Fruit fly (Drosophila melanogaster): ENCODE measurements around the gene COX7A.

The COX7A gene

dm6 chr3R:8349449-8350115, 8.7 kb upstream of the COX7A start, which contains the start of gene Atg13 (continued):
- TF ChIP-seq NK7.1 (GFP tag; optimal IDR thresholded peaks at IDR 0.05) (no peak), dimm (GFP tag; IDR thresholded peaks at IDR 0.05) (no peak), MESR4 (GFP tag; optimal IDR thresholded peaks at IDR 0.05) (peak; percentile 80), Max (GFP tag; optimal IDR thresholded peaks at IDR 0.05) (no peak), CG1832 (GFP tag; optimal IDR thresholded peaks at IDR 0.05) (no peak), CG10959 (GFP tag; IDR thresholded peaks at IDR 0.05) (no peak), sd (tag; optimal IDR thresholded peaks at IDR 0.05) (no peak), Mad (GFP tag; optimal IDR thresholded peaks at IDR 0.05) (peak; percentile 30), pb (GFP tag; optimal IDR thresholded peaks at IDR 0.05) (no peak), CG17802 (tag; optimal IDR thresholded peaks at IDR 0.05) (peak; percentile 59), Ravus (GFP tag; IDR thresholded peaks at IDR 0.05) (no peak), PHDP (tag; optimal IDR thresholded peaks at IDR 0.05) (no peak), CG14860 (GFP tag; IDR thresholded peaks at IDR 0.05; ENCODE audit: partially characterized antibody) (peak; percentile 68), pros (GFP tag; optimal IDR thresholded peaks at IDR 0.05) (no peak), HLHmδ (GFP tag; optimal IDR thresholded peaks at IDR 0.05) (peak; percentile 45), Nf-YB (GFP tag; optimal IDR thresholded peaks at IDR 0.05) (no peak), CG12236 (GFP tag; optimal IDR thresholded peaks at IDR 0.05) (no peak), rib (GFP tag; IDR thresholded peaks at IDR 0.05) (no peak), cad (GFP tag; optimal IDR thresholded peaks at IDR 0.05) (no peak), CG1024 (GFP tag; IDR thresholded peaks at IDR 0.05) (peak; percentile 55; the same call in 1 of the 2 replicates), Usf (GFP tag; optimal IDR thresholded peaks at IDR 0.05) (peak; percentile 43), CG5180 (GFP tag; optimal IDR thresholded peaks at IDR 0.05) (no peak), trem (tag; optimal IDR thresholded peaks at IDR 0.05) (peak; percentile 9), Myb (GFP tag; optimal IDR thresholded peaks at IDR 0.05) (peak; percentile 9), aop (GFP tag; IDR thresholded peaks at IDR 0.05) (no peak), CG6175 (GFP tag; IDR thresholded peaks at IDR 0.05) (no peak), wdn (GFP tag; IDR thresholded peaks at IDR 0.05) (no peak), grn (GFP tag; optimal IDR thresholded peaks at IDR 0.05) (no peak), gce (GFP tag; IDR thresholded peaks at IDR 0.05) (no peak), CG4282 (GFP tag; optimal IDR thresholded peaks at IDR 0.05) (no peak), pzg (GFP tag; optimal IDR thresholded peaks at IDR 0.05) (peak; percentile 46), p53 (GFP tag; optimal IDR thresholded peaks at IDR 0.05) (no peak), hb (GFP tag; IDR thresholded peaks at IDR 0.05; ENCODE audit: partially characterized antibody) (peak; percentile 56), CG17361 (GFP tag; IDR thresholded peaks at IDR 0.05) (peak; percentile 79), HLH4C (GFP tag; IDR thresholded peaks at IDR 0.05; ENCODE audit: partially characterized antibody) (peak; percentile 69), her (GFP tag; optimal IDR thresholded peaks at IDR 0.05) (no peak), NfI (GFP tag; optimal IDR thresholded peaks at IDR 0.05) (peak; percentile 7), jigr1 (GFP tag; IDR thresholded peaks at IDR 0.05) (no peak), Hmx (GFP tag; optimal IDR thresholded peaks at IDR 0.05) (no peak), ab (GFP tag; optimal IDR thresholded peaks at IDR 0.05) (no peak), CG10431 (GFP tag; optimal IDR thresholded peaks at IDR 0.05) (no peak), Elba2 (GFP tag; optimal IDR thresholded peaks at IDR 0.05) (no peak), CG10147 (GFP tag; optimal IDR thresholded peaks at IDR 0.05) (peak; percentile 3), CG4617 (GFP tag; optimal IDR thresholded peaks at IDR 0.05; ENCODE audit: borderline replicate concordance) (peak; percentile 51), CG16863 (GFP tag; optimal IDR thresholded peaks at IDR 0.05) (no peak), odd (GFP tag; optimal IDR thresholded peaks at IDR 0.05) (no peak), CG11456 (GFP tag; IDR thresholded peaks at IDR 0.05) (0 out of 3 replicates have a peak, but pooled peaks have one; percentile 45), CG9817 (tag; optimal IDR thresholded peaks at IDR 0.05) (peak; percentile 49), CG42726 (GFP tag; IDR thresholded peaks at IDR 0.05; ENCODE audit: partially characterized antibody) (peak; percentile 82), Jarid2 (GFP tag; optimal IDR thresholded peaks at IDR 0.05) (no peak)
